Worm (Caenorhabditis elegans) whole organism, late embryonic: ENCODE results near the gene zig-2.

Experiments used
- C38D4.7 ChIP-seq: fragments of 200-800 bp; sonication (Bioruptor generic); optimal IDR thresholded peaks from 2 replicates; lab custom pipeline; 2018; ENCODE audit warnings: mild to moderate bottlenecking, missing genetic modification characterization, moderate library complexity, missing compliant biosample characterization
- K02D7.2 ChIP-seq: sonication (generic microtip); optimal IDR thresholded peaks from 2 replicates; lab custom pipeline; 2017; ENCODE audit warnings: mild to moderate bottlenecking, missing genetic modification characterization, missing compliant biosample characterization
- K09A11.1 ChIP-seq: sonication (generic microtip); optimal IDR thresholded peaks from 2 replicates; lab custom pipeline; 2017; ENCODE audit warnings: antibody characterized with exemption, mild to moderate bottlenecking, missing genetic modification characterization, missing compliant biosample characterization; ENCODE audit not compliant: insufficient read depth
- T23F11.4 ChIP-seq: fragments of 200-800 bp; sonication (Bioruptor generic); optimal IDR thresholded peaks from 2 replicates; lab custom pipeline; 2018; ENCODE audit warnings: mild to moderate bottlenecking, missing genetic modification characterization, missing compliant biosample characterization
- ahr-1 ChIP-seq: sonication (generic microtip); optimal IDR thresholded peaks from 2 replicates; lab custom pipeline; 2016; ENCODE audit warnings: missing genetic modification characterization, missing compliant biosample characterization
- ama-1 ChIP-seq: fragments of 150-350 bp; optimal IDR thresholded peaks from 2 replicates; lab custom pipeline; 2014
- ceh-14 ChIP-seq: sonication (generic microtip); optimal IDR thresholded peaks from 2 replicates; lab custom pipeline; 2016; ENCODE audit warnings: missing genotype, missing genetic modification characterization, missing compliant biosample characterization
- ceh-18 ChIP-seq: sonication (generic microtip); optimal IDR thresholded peaks from 2 replicates; lab custom pipeline; 2016; ENCODE audit warnings: missing genetic modification characterization, missing compliant biosample characterization
- ceh-19 ChIP-seq: fragments of 200-800 bp; sonication (Bioruptor generic); optimal IDR thresholded peaks from 2 replicates; lab custom pipeline; 2018; ENCODE audit warnings: mild to moderate bottlenecking, missing genetic modification characterization, missing compliant biosample characterization
- ceh-22 ChIP-seq: sonication (generic microtip); optimal IDR thresholded peaks from 2 replicates; lab custom pipeline; 2017; ENCODE audit warnings: missing biosample characterization, missing genetic modification characterization
- ceh-30 ChIP-seq: fragments of 150-350 bp; optimal IDR thresholded peaks from 2 replicates; lab custom pipeline; 2014; ENCODE audit warnings: missing biosample characterization, missing genetic modification characterization
- ceh-34 ChIP-seq: sonication (generic microtip); optimal IDR thresholded peaks from 2 replicates; lab custom pipeline; 2016; ENCODE audit warnings: mild to moderate bottlenecking, missing genetic modification characterization, missing compliant biosample characterization
- ceh-45 ChIP-seq: fragments of 200-800 bp; sonication (Bioruptor generic); IDR thresholded peaks from 2 replicates; pipeline ENCODE4 v1.3.6; 2022; ENCODE audit warnings: missing genetic modification reagents, missing genetic modification characterization, missing compliant biosample characterization
- ceh-48 ChIP-seq: sonication (generic microtip); optimal IDR thresholded peaks from 2 replicates; lab custom pipeline; 2016; ENCODE audit warnings: missing genetic modification characterization, inconsistent platforms, missing compliant biosample characterization
- ceh-6 ChIP-seq: fragments of 200-800 bp; sonication (Bioruptor generic); optimal IDR thresholded peaks from 2 replicates; lab custom pipeline; 2018; ENCODE audit warnings: mild to moderate bottlenecking, missing genetic modification characterization, missing compliant biosample characterization
- ceh-9 ChIP-seq: sonication (generic microtip); optimal IDR thresholded peaks from 2 replicates; lab custom pipeline; 2016; ENCODE audit warnings: mild to moderate bottlenecking, missing genetic modification characterization, inconsistent platforms, missing compliant biosample characterization
- che-1 ChIP-seq: sonication (generic microtip); optimal IDR thresholded peaks from 2 replicates; lab custom pipeline; 2016; ENCODE audit warnings: mild to moderate bottlenecking, missing genetic modification characterization, missing compliant biosample characterization
- dmd-4 ChIP-seq: sonication (generic microtip); optimal IDR thresholded peaks from 2 replicates; lab custom pipeline; 2016; ENCODE audit warnings: borderline replicate concordance, missing genetic modification characterization, missing compliant biosample characterization
- ets-4 ChIP-seq: sonication (generic microtip); optimal IDR thresholded peaks from 2 replicates; lab custom pipeline; 2016; ENCODE audit warnings: missing genetic modification characterization, missing compliant biosample characterization
- fkh-10 ChIP-seq: fragments of 150-350 bp; optimal IDR thresholded peaks from 2 replicates; lab custom pipeline; 2014; ENCODE audit warnings: missing biosample characterization, missing genetic modification reagents, missing genetic modification characterization
- hlh-13 ChIP-seq: fragments of 200-800 bp; sonication (Bioruptor generic); optimal IDR thresholded peaks from 2 replicates; lab custom pipeline; 2018; ENCODE audit warnings: mild to moderate bottlenecking, missing genetic modification characterization, missing compliant biosample characterization
- hlh-15 ChIP-seq: sonication (generic microtip); optimal IDR thresholded peaks from 2 replicates; lab custom pipeline; 2016; ENCODE audit warnings: missing genetic modification characterization, missing compliant biosample characterization
- hlh-6 ChIP-seq: sonication (generic microtip); optimal IDR thresholded peaks from 2 replicates; lab custom pipeline; 2016; ENCODE audit warnings: missing genotype, missing genetic modification characterization, missing compliant biosample characterization
- hlh-8 ChIP-seq: sonication (generic microtip); optimal IDR thresholded peaks from 2 replicates; lab custom pipeline; 2016; ENCODE audit warnings: missing genotype, missing genetic modification characterization, missing compliant biosample characterization
- lim-6 ChIP-seq: sonication (generic microtip); optimal IDR thresholded peaks from 2 replicates; lab custom pipeline; 2016; ENCODE audit warnings: missing genetic modification characterization, missing compliant biosample characterization
- madf-2 ChIP-seq: sonication (generic microtip); optimal IDR thresholded peaks from 2 replicates; lab custom pipeline; 2017; ENCODE audit warnings: missing genetic modification characterization, missing compliant biosample characterization
- mec-3 ChIP-seq: sonication (generic microtip); optimal IDR thresholded peaks from 2 replicates; lab custom pipeline; 2016; ENCODE audit warnings: borderline replicate concordance, missing genetic modification characterization, missing compliant biosample characterization
- nfya-1 ChIP-seq: sonication (generic microtip); optimal IDR thresholded peaks from 2 replicates; lab custom pipeline; 2017; ENCODE audit warnings: missing genetic modification characterization, mild to moderate bottlenecking, missing compliant biosample characterization, antibody characterized with exemption, moderate library complexity
- npax-4 ChIP-seq: sonication (generic microtip); optimal IDR thresholded peaks from 2 replicates; lab custom pipeline; 2016; ENCODE audit warnings: missing genetic modification characterization, missing compliant biosample characterization
- odd-2 ChIP-seq: sonication (generic microtip); optimal IDR thresholded peaks from 2 replicates; lab custom pipeline; 2017; ENCODE audit warnings: antibody characterized with exemption, mild to moderate bottlenecking, missing genetic modification characterization, missing compliant biosample characterization
- pha-2 ChIP-seq: sonication (generic microtip); optimal IDR thresholded peaks from 2 replicates; lab custom pipeline; 2017; ENCODE audit warnings: mild to moderate bottlenecking, missing genetic modification characterization, missing compliant biosample characterization
- pqm-1 ChIP-seq: sonication (generic microtip); optimal IDR thresholded peaks from 2 replicates; lab custom pipeline; 2016; ENCODE audit warnings: missing genetic modification characterization, missing compliant biosample characterization
- ref-2 ChIP-seq: sonication (generic microtip); optimal IDR thresholded peaks from 2 replicates; lab custom pipeline; 2016; ENCODE audit warnings: missing genetic modification characterization, missing compliant biosample characterization
- sdc-2 ChIP-seq: sonication (generic microtip); optimal IDR thresholded peaks from 2 replicates; lab custom pipeline; 2016; ENCODE audit warnings: missing genotype, missing genetic modification characterization, missing compliant biosample characterization
- sox-4 ChIP-seq: sonication (generic microtip); optimal IDR thresholded peaks from 2 replicates; lab custom pipeline; 2017; ENCODE audit warnings: mild to moderate bottlenecking, missing genetic modification characterization, inconsistent platforms, missing compliant biosample characterization
- syd-9 ChIP-seq: sonication (generic microtip); optimal IDR thresholded peaks from 2 replicates; lab custom pipeline; 2016; ENCODE audit warnings: mild to moderate bottlenecking, missing genetic modification characterization, moderate library complexity, missing compliant biosample characterization
- tbx-2 ChIP-seq: sonication (generic microtip); optimal IDR thresholded peaks from 2 replicates; lab custom pipeline; 2016; ENCODE audit warnings: missing genetic modification characterization, missing compliant biosample characterization
- ttx-3 ChIP-seq: sonication (generic microtip); optimal IDR thresholded peaks from 2 replicates; lab custom pipeline; 2016; ENCODE audit warnings: missing genetic modification reagents, missing genetic modification characterization, missing compliant biosample characterization
- unc-55 ChIP-seq: sonication (generic microtip); optimal IDR thresholded peaks from 2 replicates; lab custom pipeline; 2017; ENCODE audit warnings: missing biosample characterization, missing genetic modification reagents, missing genetic modification characterization
- unc-86 ChIP-seq: sonication (generic microtip); optimal IDR thresholded peaks from 2 replicates; lab custom pipeline; 2016; ENCODE audit warnings: missing genetic modification characterization, missing compliant biosample characterization
- zip-5 ChIP-seq: sonication (generic microtip); optimal IDR thresholded peaks from 2 replicates; lab custom pipeline; 2016; ENCODE audit warnings: missing genetic modification characterization, missing compliant biosample characterization
- ztf-16 ChIP-seq: sonication (generic microtip); optimal IDR thresholded peaks from 2 replicates; lab custom pipeline; 2017; ENCODE audit warnings: missing genetic modification characterization, missing compliant biosample characterization

Gene zig-2

DNA sequence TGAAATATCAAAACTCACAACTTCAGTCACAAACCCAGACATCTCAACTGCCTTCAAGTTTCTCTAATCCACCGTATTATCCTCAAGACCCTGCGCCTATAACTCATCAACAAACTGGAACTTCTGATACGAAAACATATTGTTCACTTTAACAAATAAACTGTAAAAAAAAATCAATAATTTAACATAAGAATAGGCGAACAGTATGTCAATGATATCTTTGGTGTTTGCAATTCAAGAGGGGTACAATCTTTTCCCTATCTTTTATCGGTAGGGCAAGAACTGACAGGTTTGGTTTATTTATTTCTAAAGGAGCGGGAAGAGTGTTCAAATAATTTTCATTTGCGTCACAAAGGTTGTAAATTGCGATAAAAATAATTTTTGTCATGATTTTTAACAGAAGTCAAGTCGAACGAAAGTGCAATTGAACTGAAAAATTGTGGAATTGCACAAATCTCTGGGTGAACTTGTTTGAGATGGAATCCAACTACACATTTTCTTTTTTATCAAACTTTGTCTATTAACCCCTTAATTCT lies 21.8 kb upstream of the zig-2 start (continued):
- peak; percentile 87 for TF ChIP-seq nfya-1
- TF ChIP-seq dmd-4 (tag; lab: Kevin White, UChicago) = no peak
- TF ChIP-seq che-1 (tag; lab: Kevin White, UChicago) = no peak
- TF ChIP-seq pqm-1 (tag; lab: Kevin White, UChicago) = peak; percentile 33
- peak; percentile 42 for TF ChIP-seq ceh-14 (tag; lab: Kevin White, UChicago)
- TF ChIP-seq ceh-18 = peak; percentile 94
- TF ChIP-seq ets-4 (tag; lab: Kevin White, UChicago) = peak; percentile 53
- TF ChIP-seq ztf-16 (tag; lab: Kevin White, UChicago) = no peak
- no peak for TF ChIP-seq K02D7.2 (tag; lab: Kevin White, UChicago)
- TF ChIP-seq ahr-1 (tag; lab: Kevin White, UChicago) = no peak
- TF ChIP-seq C38D4.7 (GFP tag; lab: Kevin White, UChicago) = no peak
- TF ChIP-seq ceh-22 (tag; lab: Kevin White, UChicago) = no peak
- TF ChIP-seq hlh-15 (tag; lab: Kevin White, UChicago) = no peak
- no peak for TF ChIP-seq ttx-3 (tag; lab: Kevin White, UChicago)
- no peak for TF ChIP-seq hlh-6
- no peak for TF ChIP-seq unc-86
- TF ChIP-seq tbx-2 = peak; percentile 71
- TF ChIP-seq odd-2 (tag; lab: Kevin White, UChicago) = no peak
- TF ChIP-seq zip-5 (tag; lab: Kevin White, UChicago) = no peak
- no peak for TF ChIP-seq ref-2 (tag; lab: Kevin White, UChicago)
- TF ChIP-seq ceh-9 = no peak
- TF ChIP-seq K09A11.1 = peak; percentile 78
- TF ChIP-seq ama-1 (lab: Kevin White, UChicago) = no peak
- no peak for TF ChIP-seq ceh-19
- peak; percentile 99 for TF ChIP-seq sdc-2 (tag; lab: Kevin White, UChicago)
- no peak for TF ChIP-seq lim-6 (tag; lab: Kevin White, UChicago)
- TF ChIP-seq hlh-13 (GFP tag; lab: Kevin White, UChicago) = no peak
- TF ChIP-seq sox-4 = no peak

DNA sequence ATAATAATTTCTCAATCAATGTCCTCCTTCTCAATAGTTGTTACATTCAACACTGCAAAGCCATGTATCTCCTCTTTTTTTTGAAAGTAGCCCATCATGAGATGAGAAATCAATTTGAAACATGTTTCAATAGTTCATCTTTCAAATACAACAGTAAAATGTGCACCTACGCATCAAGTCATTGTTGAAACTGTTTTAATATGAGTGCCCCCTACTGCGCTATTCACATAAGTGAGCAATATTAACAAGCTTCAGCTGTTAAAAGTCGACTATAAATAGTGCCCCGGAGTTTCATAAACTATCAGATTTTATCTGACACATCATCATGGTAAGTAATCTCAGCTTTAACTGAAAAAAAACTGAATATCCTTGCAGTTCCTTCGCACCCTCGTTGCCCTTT lies 19.2 kb upstream of the zig-2 start, which contains the start of the genes nspc-15 and F19H6.6:
Gene nspc-15 (plus strand): TSS at position 301 of the 400 bp plus-strand sequence.
Gene F19H6.6 (plus strand): TSS at position 384 of the 400 bp plus-strand sequence.
- TF ChIP-seq ceh-18 (no peak), ets-4 (tag; lab: Kevin White, UChicago) (no peak), pha-2 (tag; lab: Kevin White, UChicago) (no peak), nfya-1 (no peak), hlh-8 (tag; lab: Kevin White, UChicago) (no peak), ceh-34 (tag; lab: Kevin White, UChicago) (no peak), ceh-30 (tag; lab: Kevin White, UChicago) (no peak), mec-3 (tag; lab: Kevin White, UChicago) (no peak), madf-2 (no peak), unc-86 (no peak), sox-4 (no peak), ceh-22 (tag; lab: Kevin White, UChicago) (no peak), ceh-45 (GFP tag; lab: Robert Waterston, UW) (no peak), zip-5 (tag; lab: Kevin White, UChicago) (no peak), ceh-14 (tag; lab: Kevin White, UChicago) (no peak), unc-55 (no peak)

- TF ChIP-seq K09A11.1 = no peak
- TF ChIP-seq ceh-6 (GFP tag; lab: Kevin White, UChicago) = no peak
- TF ChIP-seq syd-9 (tag; lab: Kevin White, UChicago) = no peak
- TF ChIP-seq T23F11.4 (GFP tag; lab: Kevin White, UChicago) = no peak
- no peak for TF ChIP-seq dmd-4 (tag; lab: Kevin White, UChicago)
- no peak for TF ChIP-seq fkh-10
- TF ChIP-seq npax-4 (tag; lab: Kevin White, UChicago) = no peak
- no peak for TF ChIP-seq mec-3 (tag; lab: Kevin White, UChicago)
- no peak for TF ChIP-seq nfya-1
- no peak for TF ChIP-seq ceh-48 (tag; lab: Kevin White, UChicago)
- no peak for TF ChIP-seq pha-2 (tag; lab: Kevin White, UChicago)
- TF ChIP-seq sdc-2 (tag; lab: Kevin White, UChicago) = no peak
These were observed 17.7 kb upstream of the zig-2 start, which contains the start of gene nspc-14 for ce11 chrX:12358957-12359356. Gene nspc-14 (minus strand): TSS chrX:12359057.
